Worm (Caenorhabditis elegans): Measurements from ENCODE around the gene glb-33.

DNA sequence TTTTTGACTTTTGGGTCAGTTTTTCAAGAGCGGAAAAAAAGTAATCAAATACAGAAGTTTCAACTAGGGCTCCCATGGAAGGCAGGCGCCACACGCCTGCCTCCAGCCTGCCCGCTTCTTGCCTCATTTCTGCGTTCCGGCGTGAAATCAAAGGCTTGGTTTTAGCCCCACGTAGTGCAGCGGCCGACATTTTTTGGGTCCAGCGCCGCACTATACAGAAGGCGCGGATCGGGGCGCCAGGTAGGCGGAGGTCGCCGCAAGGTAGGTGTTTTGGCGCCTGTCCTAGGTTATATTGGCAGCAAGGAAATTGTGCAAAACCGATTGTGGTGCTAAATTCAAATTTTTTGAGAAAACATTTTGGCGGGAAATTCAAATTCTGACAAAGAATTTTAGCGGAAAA is 16.2 kb downstream of the glb-33 start:
- TF ChIP-seq B0019.2 (GFP tag; conservative IDR thresholded peaks at IDR 0.05) (no peak), tbp1 (GFP tag; optimal IDR thresholded peaks at IDR 0.05) (no peak), ccch-3 (GFP tag; optimal IDR thresholded peaks at IDR 0.05) (no peak), dpl-1 (GFP tag; optimal IDR thresholded peaks at IDR 0.05) (no peak), unc-62 (GFP tag; optimal IDR thresholded peaks at IDR 0.05) (no peak), akir-1 (GFP tag; optimal IDR thresholded peaks at IDR 0.05) (no peak)

Measured in whole organism, young adult.